Fruit fly (Drosophila melanogaster) whole organism, embryonic: ENCODE results near the gene Hrb98DE.

Experiments
- CG12071 ChIP-seq: fragments of 200-800 bp; sonication (Bioruptor generic); optimal IDR thresholded peaks from 3 replicates; lab custom pipeline; 2018; ENCODE audit warnings: missing biosample characterization, mild to moderate bottlenecking, missing genetic modification characterization
- CG15696 ChIP-seq: fragments of 200-800 bp; sonication (Bioruptor generic); optimal IDR thresholded peaks from 2 replicates; lab custom pipeline; 2019; ENCODE audit warnings: missing biosample characterization, mild to moderate bottlenecking, missing genetic modification characterization, moderate library complexity
- CG17328 ChIP-seq: fragments of 200-800 bp; sonication (Bioruptor generic); IDR thresholded peaks from 2 replicates; pipeline ENCODE4 v1.3.6; 2022; ENCODE audit warnings: missing biosample characterization, missing genetic modification characterization
- CG17912 ChIP-seq: fragments of 200-800 bp; sonication (Bioruptor generic); optimal IDR thresholded peaks from 2 replicates; lab custom pipeline; 2018; ENCODE audit warnings: missing biosample characterization, mild to moderate bottlenecking, missing genetic modification characterization
- CG2199 ChIP-seq: fragments of 200-800 bp; sonication (Bioruptor generic); IDR thresholded peaks from 3 replicates; pipeline ENCODE4 v1.3.6; 2022; ENCODE audit warnings: missing biosample characterization, missing genetic modification characterization
- CG2678 ChIP-seq: fragments of 200-800 bp; sonication (Bioruptor generic); optimal IDR thresholded peaks from 3 replicates; lab custom pipeline; 2019; ENCODE audit warnings: missing biosample characterization, mild to moderate bottlenecking, missing genetic modification characterization, moderate library complexity
- CG30020 ChIP-seq: fragments of 200-800 bp; optimal IDR thresholded peaks from 2 replicates; lab custom pipeline; 2019; ENCODE audit warnings: missing biosample characterization, mild to moderate bottlenecking, missing genetic modification characterization, moderate library complexity
- CG31365 ChIP-seq: fragments of 200-800 bp; sonication (Bioruptor generic); optimal IDR thresholded peaks from 2 replicates; lab custom pipeline; 2018; ENCODE audit warnings: missing biosample characterization, mild to moderate bottlenecking, missing genetic modification characterization
- CG32532 ChIP-seq: fragments of 200-800 bp; sonication (Bioruptor generic); IDR thresholded peaks from 2 replicates; pipeline ENCODE4 v1.3.6; 2022; ENCODE audit warnings: missing biosample characterization, missing genetic modification characterization
- CG4360 ChIP-seq: fragments of 200-800 bp; sonication (Bioruptor generic); IDR thresholded peaks from 2 replicates; pipeline ENCODE4 v1.3.6; 2022; ENCODE audit warnings: missing biosample characterization, missing genetic modification characterization
- CG4707 ChIP-seq: fragments of 200-800 bp; sonication (Bioruptor generic); optimal IDR thresholded peaks from 2 replicates; lab custom pipeline; 2018; ENCODE audit warnings: missing biosample characterization, mild to moderate bottlenecking, missing genetic modification characterization, moderate library complexity
- CG5953 ChIP-seq: fragments of 200-800 bp; sonication (Bioruptor generic); IDR thresholded peaks from 2 replicates; pipeline ENCODE4 v1.3.6; 2022; ENCODE audit warnings: missing biosample characterization, missing genetic modification characterization
- CG6254 ChIP-seq: fragments of 200-800 bp; sonication (Bioruptor generic); optimal IDR thresholded peaks from 3 replicates; lab custom pipeline; 2017; ENCODE audit warnings: mild to moderate bottlenecking, missing biosample characterization, missing genetic modification reagents, missing genetic modification characterization
- CG6813 ChIP-seq: fragments of 200-800 bp; sonication (Bioruptor generic); optimal IDR thresholded peaks from 2 replicates; lab custom pipeline; 2017; ENCODE audit warnings: missing biosample characterization, missing genetic modification characterization, mild to moderate bottlenecking, moderate library complexity, missing genetic modification reagents
- CG7745 ChIP-seq: fragments of 200-800 bp; sonication (Bioruptor generic); optimal IDR thresholded peaks from 2 replicates; lab custom pipeline; 2018; ENCODE audit warnings: missing biosample characterization, mild to moderate bottlenecking, missing genetic modification characterization, moderate library complexity
- CG8290 ChIP-seq, 3 experiments: fragments of 200-800 bp; sonication (Bioruptor generic); optimal IDR thresholded peaks; 2 replicates each; lab custom pipeline; 2016 to 2019; ENCODE audit warnings: missing biosample characterization in 3 of 3, missing genetic modification characterization in 3 of 3, mild to moderate bottlenecking in 2 of 3, moderate library complexity in 1 of 3
- E2f2 ChIP-seq: fragments of 200-800 bp; sonication (Bioruptor generic); IDR thresholded peaks from 2 replicates; pipeline ENCODE4 v1.3.6; 2022; ENCODE audit warnings: missing biosample characterization, missing genetic modification characterization
- Fer3 ChIP-seq: fragments of 200-800 bp; sonication (Bioruptor generic); optimal IDR thresholded peaks from 2 replicates; lab custom pipeline; 2018; ENCODE audit warnings: missing biosample characterization, mild to moderate bottlenecking, missing genetic modification characterization, moderate library complexity
- H15 ChIP-seq: fragments of 200-800 bp; sonication (Bioruptor generic); IDR thresholded peaks from 3 replicates; pipeline ENCODE4 v1.3.6; 2022; ENCODE audit warnings: missing biosample characterization, missing genetic modification characterization
- Hey ChIP-seq: fragments of 200-800 bp; sonication (Bioruptor generic); optimal IDR thresholded peaks from 3 replicates; lab custom pipeline; 2018; ENCODE audit warnings: missing biosample characterization, mild to moderate bottlenecking, missing genetic modification characterization
- Nf-YC ChIP-seq: fragments of 200-800 bp; optimal IDR thresholded peaks from 3 replicates; lab custom pipeline; 2019; ENCODE audit warnings: missing biosample characterization, mild to moderate bottlenecking, missing genetic modification characterization, moderate library complexity
- Rfx ChIP-seq: fragments of 200-800 bp; sonication (Bioruptor generic); IDR thresholded peaks from 2 replicates; pipeline ENCODE4 v1.3.6; 2022; ENCODE audit warnings: missing biosample characterization, missing genetic modification characterization
- ac ChIP-seq: fragments of 200-800 bp; sonication (Bioruptor generic); optimal IDR thresholded peaks from 3 replicates; lab custom pipeline; 2017; ENCODE audit warnings: missing biosample characterization, mild to moderate bottlenecking, missing genetic modification characterization
- al ChIP-seq: fragments of 200-800 bp; sonication (Bioruptor generic); IDR thresholded peaks from 2 replicates; pipeline ENCODE4 v1.3.6; 2022; ENCODE audit warnings: missing biosample characterization, missing genetic modification characterization
- danr ChIP-seq: fragments of 200-800 bp; sonication (Bioruptor generic); IDR thresholded peaks from 2 replicates; pipeline ENCODE4 v1.3.6; 2022; ENCODE audit warnings: missing biosample characterization, missing genetic modification characterization
- gem ChIP-seq: fragments of 200-800 bp; sonication (Bioruptor generic); optimal IDR thresholded peaks from 2 replicates; lab custom pipeline; 2019; ENCODE audit warnings: missing biosample characterization, mild to moderate bottlenecking, missing genetic modification characterization, moderate library complexity
- gfzf ChIP-seq: fragments of 200-800 bp; sonication (Bioruptor generic); optimal IDR thresholded peaks from 2 replicates; lab custom pipeline; 2016; ENCODE audit warnings: missing biosample characterization, mild to moderate bottlenecking, missing genetic modification characterization, moderate library complexity
- her ChIP-seq: fragments of 200-800 bp; sonication (Bioruptor generic); optimal IDR thresholded peaks from 2 replicates; lab custom pipeline; 2016; ENCODE audit warnings: missing biosample characterization, missing genetic modification characterization
- kni ChIP-seq: fragments of 200-800 bp; sonication (Bioruptor generic); optimal IDR thresholded peaks from 3 replicates; lab custom pipeline; 2017; ENCODE audit warnings: mild to moderate bottlenecking, missing biosample characterization, missing genetic modification reagents, missing genetic modification characterization
- lab ChIP-seq: fragments of 200-800 bp; sonication (Bioruptor generic); optimal IDR thresholded peaks from 3 replicates; lab custom pipeline; 2017; ENCODE audit warnings: missing biosample characterization, missing genetic modification characterization, mild to moderate bottlenecking, moderate library complexity, missing genetic modification reagents
- tll ChIP-seq, 2 experiments: fragments of 200-800 bp in 1 of 2; fragments of >200 bp in 1 of 2; sonication (Bioruptor generic) in 1 of 2; optimal IDR thresholded peaks; 2 replicates each; lab custom pipeline; 2017 to 2019; ENCODE audit warnings: missing biosample characterization in 2 of 2, missing genetic modification characterization in 2 of 2, mild to moderate bottlenecking in 1 of 2, moderate library complexity in 1 of 2
- vvl ChIP-seq: fragments of 200-800 bp; sonication (Bioruptor generic); IDR thresholded peaks from 2 replicates; pipeline ENCODE4 v1.3.6; 2022; ENCODE audit warnings: missing biosample characterization, missing genetic modification characterization
- wek ChIP-seq: fragments of 200-800 bp; sonication (Bioruptor generic); optimal IDR thresholded peaks from 3 replicates; lab custom pipeline; 2018; ENCODE audit warnings: missing biosample characterization, mild to moderate bottlenecking, missing genetic modification characterization, moderate library complexity
- z ChIP-seq: fragments of 200-800 bp; sonication (Bioruptor generic); IDR thresholded peaks from 3 replicates; pipeline ENCODE4 v1.3.6; 2022; ENCODE audit warnings: missing biosample characterization, missing genetic modification characterization
- zen ChIP-seq: fragments of 200-800 bp; sonication (Bioruptor generic); optimal IDR thresholded peaks from 3 replicates; lab custom pipeline; 2018; ENCODE audit warnings: missing biosample characterization, mild to moderate bottlenecking, missing genetic modification characterization, moderate library complexity
- zf30C ChIP-seq: fragments of 200-800 bp; sonication (Bioruptor generic); optimal IDR thresholded peaks from 3 replicates; lab custom pipeline; 2018; ENCODE audit warnings: missing biosample characterization, mild to moderate bottlenecking, missing genetic modification characterization

Hrb98DE gene

DNA sequence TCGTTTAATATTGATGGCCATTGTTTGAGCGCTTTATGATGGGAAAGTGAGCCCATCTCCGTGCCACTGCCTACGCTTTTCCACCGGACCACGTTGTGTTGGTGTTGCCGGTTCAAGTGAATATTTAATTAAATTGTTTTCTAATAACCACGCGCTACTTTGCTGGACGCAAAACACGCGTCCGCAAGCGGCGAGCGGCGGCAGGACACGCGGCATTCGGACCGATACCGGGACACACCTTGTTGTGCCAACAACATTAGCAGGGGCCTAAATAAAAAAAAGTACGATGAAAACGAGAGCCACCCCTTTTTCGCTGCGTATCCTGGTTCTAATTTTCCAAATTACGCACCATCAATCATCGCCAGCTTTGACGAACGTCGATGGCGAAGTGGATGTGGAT, 3.8 kb upstream of the Hrb98DE start:
- TF ChIP-seq CG4707 = no peak
- TF ChIP-seq CG6254 (GFP tag; lab: Kevin White, UChicago) = no peak
- peak; percentile 18 for TF ChIP-seq Nf-YC
- TF ChIP-seq Hey (tag; lab: Kevin White, UChicago) = peak; percentile 96
- TF ChIP-seq CG7745 = peak; percentile 55

DNA sequence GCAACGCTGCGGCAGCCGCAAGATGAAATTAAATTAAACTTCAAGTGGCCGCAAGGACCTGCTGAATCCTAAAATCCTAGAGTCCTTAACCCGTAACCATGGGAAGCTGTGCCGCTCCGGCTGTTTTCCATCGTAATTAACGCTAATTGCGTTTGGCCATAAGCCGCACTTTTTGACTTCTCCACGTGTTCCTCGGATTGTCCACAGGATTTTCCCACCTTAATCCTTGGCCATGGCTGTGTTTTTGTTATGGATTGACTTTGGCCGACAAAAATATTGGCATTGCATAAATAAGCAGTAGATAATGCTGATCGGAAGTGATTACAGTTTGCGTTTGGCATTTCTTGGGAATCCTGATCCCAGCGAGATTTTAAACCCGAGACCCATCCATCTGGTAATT, 3.3 kb upstream of the Hrb98DE start:
- TF ChIP-seq gem (tag; lab: Kevin White, UChicago) = no peak
- no peak for TF ChIP-seq al (GFP tag; lab: Robert Waterston, UW)
- peak in 1 of 2 experiments; percentile 95 for TF ChIP-seq tll (GFP tag; optimal IDR thresholded peaks at IDR 0.05; lab: Kevin White, UChicago)
- TF ChIP-seq zen = peak; percentile 58
- no peak for TF ChIP-seq gfzf (GFP tag; lab: Kevin White, UChicago)

dm6 chr3R:28597527-28597926, 2.1 kb upstream of the Hrb98DE start:
- TF ChIP-seq CG6813 (GFP tag; lab: Kevin White, UChicago) (no peak), CG15696 (tag; lab: Kevin White, UChicago) (peak; percentile 6), CG17912 (no peak), lab (GFP tag; lab: Kevin White, UChicago) (peak; percentile 23), z (GFP tag; lab: Robert Waterston, UW) (no peak), E2f2 (GFP tag; lab: Robert Waterston, UW) (no peak), H15 (GFP tag; lab: Robert Waterston, UW) (no peak), CG32532 (GFP tag; lab: Robert Waterston, UW) (no peak), Fer3 (tag; lab: Kevin White, UChicago) (no peak), CG2678 (tag; lab: Kevin White, UChicago) (peak; percentile 8), CG5953 (GFP tag; lab: Robert Waterston, UW) (0 out of 2 replicates have a peak, but pooled peaks have one; percentile 14), CG31365 (peak; percentile 15), CG30020 (tag; lab: Kevin White, UChicago) (no peak), CG17328 (0 out of 2 replicates have a peak, but pooled peaks have one; percentile 4), Rfx (GFP tag; lab: Robert Waterston, UW) (no peak), gfzf (GFP tag; lab: Kevin White, UChicago) (peak; percentile 8), CG12071 (peak; percentile 13), ac (GFP tag; lab: Kevin White, UChicago) (no peak), CG4360 (0 out of 2 replicates have a peak, but pooled peaks have one; percentile 15), CG8290 (GFP tag; optimal IDR thresholded peaks at IDR 0.05; lab: Kevin White, UChicago) (no peak), CG8290 (tag; optimal IDR thresholded peaks at IDR 0.05; lab: Kevin White, UChicago) (peak in 1 of 2 experiments; percentile 20), wek (GFP tag; lab: Kevin White, UChicago) (no peak), her (GFP tag; lab: Kevin White, UChicago) (peak; percentile 54), vvl (GFP tag; lab: Robert Waterston, UW) (0 out of 2 replicates have a peak, but pooled peaks have one; percentile 24), CG2199 (GFP tag; lab: Robert Waterston, UW) (0 out of 3 replicates have a peak, but pooled peaks have one; percentile 22), kni (peak; percentile 54), zf30C (GFP tag; lab: Kevin White, UChicago) (no peak), danr (GFP tag; lab: Robert Waterston, UW) (0 out of 2 replicates have a peak, but pooled peaks have one; percentile 12)
- TF ChIP-seq, all 482 proteins: peak for 15
